Worm (Caenorhabditis elegans) whole organism, late embryonic: ENCODE measurements around the gene M6.11.

Source experiments
- C08G9.2 ChIP-seq: sonication (generic microtip); optimal IDR thresholded peaks from 2 replicates; lab custom pipeline; 2016; ENCODE audit warnings: mild to moderate bottlenecking, missing genetic modification characterization, moderate library complexity, missing compliant biosample characterization
- C38D4.7 ChIP-seq: fragments of 200-800 bp; sonication (Bioruptor generic); optimal IDR thresholded peaks from 2 replicates; lab custom pipeline; 2018; ENCODE audit warnings: mild to moderate bottlenecking, missing genetic modification characterization, moderate library complexity, missing compliant biosample characterization
- F13H6.1 ChIP-seq: sonication (generic microtip); optimal IDR thresholded peaks from 2 replicates; lab custom pipeline; 2016; ENCODE audit warnings: missing genetic modification characterization, missing compliant biosample characterization
- K09A11.1 ChIP-seq: sonication (generic microtip); optimal IDR thresholded peaks from 2 replicates; lab custom pipeline; 2017; ENCODE audit warnings: antibody characterized with exemption, mild to moderate bottlenecking, missing genetic modification characterization, missing compliant biosample characterization; ENCODE audit not compliant: insufficient read depth
- ahr-1 ChIP-seq: sonication (generic microtip); optimal IDR thresholded peaks from 2 replicates; lab custom pipeline; 2016; ENCODE audit warnings: missing genetic modification characterization, missing compliant biosample characterization
- ama-1 ChIP-seq: fragments of 150-350 bp; optimal IDR thresholded peaks from 2 replicates; lab custom pipeline; 2014
- ceh-14 ChIP-seq: sonication (generic microtip); optimal IDR thresholded peaks from 2 replicates; lab custom pipeline; 2016; ENCODE audit warnings: missing genotype, missing genetic modification characterization, missing compliant biosample characterization
- ceh-19 ChIP-seq: fragments of 200-800 bp; sonication (Bioruptor generic); optimal IDR thresholded peaks from 2 replicates; lab custom pipeline; 2018; ENCODE audit warnings: mild to moderate bottlenecking, missing genetic modification characterization, missing compliant biosample characterization
- ceh-2 ChIP-seq: sonication (generic microtip); optimal IDR thresholded peaks from 2 replicates; lab custom pipeline; 2016; ENCODE audit warnings: missing genotype, missing genetic modification characterization, missing compliant biosample characterization
- ceh-30 ChIP-seq: fragments of 150-350 bp; optimal IDR thresholded peaks from 2 replicates; lab custom pipeline; 2014; ENCODE audit warnings: missing biosample characterization, missing genetic modification characterization
- ceh-31 ChIP-seq: sonication (generic microtip); optimal IDR thresholded peaks from 2 replicates; lab custom pipeline; 2016; ENCODE audit warnings: missing genetic modification characterization, missing compliant biosample characterization
- ceh-34 ChIP-seq: sonication (generic microtip); optimal IDR thresholded peaks from 2 replicates; lab custom pipeline; 2016; ENCODE audit warnings: mild to moderate bottlenecking, missing genetic modification characterization, missing compliant biosample characterization
- ceh-45 ChIP-seq: fragments of 200-800 bp; sonication (Bioruptor generic); IDR thresholded peaks from 2 replicates; pipeline ENCODE4 v1.3.6; 2022; ENCODE audit warnings: missing genetic modification reagents, missing genetic modification characterization, missing compliant biosample characterization
- ceh-48 ChIP-seq: sonication (generic microtip); optimal IDR thresholded peaks from 2 replicates; lab custom pipeline; 2016; ENCODE audit warnings: missing genetic modification characterization, inconsistent platforms, missing compliant biosample characterization
- che-1 ChIP-seq: sonication (generic microtip); optimal IDR thresholded peaks from 2 replicates; lab custom pipeline; 2016; ENCODE audit warnings: mild to moderate bottlenecking, missing genetic modification characterization, missing compliant biosample characterization
- dve-1 ChIP-seq: sonication (generic microtip); optimal IDR thresholded peaks from 2 replicates; lab custom pipeline; 2017; ENCODE audit warnings: antibody characterized with exemption, mild to moderate bottlenecking, missing genetic modification characterization, missing compliant biosample characterization
- elt-2 ChIP-seq: sonication (generic microtip); optimal IDR thresholded peaks from 2 replicates; lab custom pipeline; 2016; ENCODE audit warnings: missing genetic modification reagents, missing genetic modification characterization, missing compliant biosample characterization
- elt-4 ChIP-seq: sonication (generic microtip); optimal IDR thresholded peaks from 2 replicates; lab custom pipeline; 2016; ENCODE audit warnings: missing genetic modification characterization, missing compliant biosample characterization
- ets-4 ChIP-seq: sonication (generic microtip); optimal IDR thresholded peaks from 2 replicates; lab custom pipeline; 2016; ENCODE audit warnings: missing genetic modification characterization, missing compliant biosample characterization
- fax-1 ChIP-seq: sonication (generic microtip); optimal IDR thresholded peaks from 2 replicates; lab custom pipeline; 2016; ENCODE audit warnings: missing genotype, missing genetic modification characterization, missing compliant biosample characterization
- hlh-13 ChIP-seq: fragments of 200-800 bp; sonication (Bioruptor generic); optimal IDR thresholded peaks from 2 replicates; lab custom pipeline; 2018; ENCODE audit warnings: mild to moderate bottlenecking, missing genetic modification characterization, missing compliant biosample characterization
- hlh-30 ChIP-seq: sonication (generic microtip); optimal IDR thresholded peaks from 2 replicates; lab custom pipeline; 2017; ENCODE audit warnings: antibody characterized with exemption, missing genetic modification characterization, missing compliant biosample characterization; ENCODE audit not compliant: insufficient read depth
- hlh-6 ChIP-seq: sonication (generic microtip); optimal IDR thresholded peaks from 2 replicates; lab custom pipeline; 2016; ENCODE audit warnings: missing genotype, missing genetic modification characterization, missing compliant biosample characterization
- hlh-8 ChIP-seq: sonication (generic microtip); optimal IDR thresholded peaks from 2 replicates; lab custom pipeline; 2016; ENCODE audit warnings: missing genotype, missing genetic modification characterization, missing compliant biosample characterization
- lim-6 ChIP-seq: sonication (generic microtip); optimal IDR thresholded peaks from 2 replicates; lab custom pipeline; 2016; ENCODE audit warnings: missing genetic modification characterization, missing compliant biosample characterization
- lin-11 ChIP-seq: fragments of 200-800 bp; sonication (Bioruptor generic); optimal IDR thresholded peaks from 2 replicates; lab custom pipeline; 2018; ENCODE audit warnings: mild to moderate bottlenecking, missing genetic modification characterization, missing compliant biosample characterization
- madf-2 ChIP-seq: sonication (generic microtip); optimal IDR thresholded peaks from 2 replicates; lab custom pipeline; 2017; ENCODE audit warnings: missing genetic modification characterization, missing compliant biosample characterization
- mec-3 ChIP-seq: sonication (generic microtip); optimal IDR thresholded peaks from 2 replicates; lab custom pipeline; 2016; ENCODE audit warnings: borderline replicate concordance, missing genetic modification characterization, missing compliant biosample characterization
- npax-4 ChIP-seq: sonication (generic microtip); optimal IDR thresholded peaks from 2 replicates; lab custom pipeline; 2016; ENCODE audit warnings: missing genetic modification characterization, missing compliant biosample characterization
- odd-2 ChIP-seq: sonication (generic microtip); optimal IDR thresholded peaks from 2 replicates; lab custom pipeline; 2017; ENCODE audit warnings: antibody characterized with exemption, mild to moderate bottlenecking, missing genetic modification characterization, missing compliant biosample characterization
- pag-3 ChIP-seq: sonication (generic microtip); optimal IDR thresholded peaks from 2 replicates; lab custom pipeline; 2016; ENCODE audit warnings: missing compliant biosample characterization, missing genetic modification characterization, borderline replicate concordance
- pax-1 ChIP-seq: fragments of 150-350 bp; optimal IDR thresholded peaks from 2 replicates; lab custom pipeline; 2014; ENCODE audit warnings: missing biosample characterization, missing genetic modification characterization
- pros-1 ChIP-seq: fragments of 150-350 bp; optimal IDR thresholded peaks from 2 replicates; lab custom pipeline; 2014; ENCODE audit warnings: missing biosample characterization, missing genetic modification reagents, missing genetic modification characterization
- ref-2 ChIP-seq: sonication (generic microtip); optimal IDR thresholded peaks from 2 replicates; lab custom pipeline; 2016; ENCODE audit warnings: missing genetic modification characterization, missing compliant biosample characterization
- sox-4 ChIP-seq: sonication (generic microtip); optimal IDR thresholded peaks from 2 replicates; lab custom pipeline; 2017; ENCODE audit warnings: mild to moderate bottlenecking, missing genetic modification characterization, inconsistent platforms, missing compliant biosample characterization
- tbx-2 ChIP-seq: sonication (generic microtip); optimal IDR thresholded peaks from 2 replicates; lab custom pipeline; 2016; ENCODE audit warnings: missing genetic modification characterization, missing compliant biosample characterization
- tbx-7 ChIP-seq: sonication (generic microtip); optimal IDR thresholded peaks from 2 replicates; lab custom pipeline; 2016; ENCODE audit warnings: missing genotype, missing genetic modification characterization, missing compliant biosample characterization
- unc-42 ChIP-seq: sonication (generic microtip); optimal IDR thresholded peaks from 2 replicates; lab custom pipeline; 2016; ENCODE audit warnings: missing genotype, missing genetic modification characterization, missing compliant biosample characterization
- unc-55 ChIP-seq: sonication (generic microtip); optimal IDR thresholded peaks from 2 replicates; lab custom pipeline; 2017; ENCODE audit warnings: missing biosample characterization, missing genetic modification reagents, missing genetic modification characterization
- unc-86 ChIP-seq: sonication (generic microtip); optimal IDR thresholded peaks from 2 replicates; lab custom pipeline; 2016; ENCODE audit warnings: missing genetic modification characterization, missing compliant biosample characterization

The M6.11 gene

ce11 chrX:661727-662330 lies 20.5 kb upstream of the M6.11 start, which contains the start of gene rund-1:
Gene rund-1, minus strand, starts transcription at chrX:661777.
- TF ChIP-seq pag-3, result no peak
- no peak for TF ChIP-seq che-1 (tag; lab: Kevin White, UChicago)
- peak; percentile 62 for TF ChIP-seq ceh-48 (tag; lab: Kevin White, UChicago)
- peak; percentile 48 for TF ChIP-seq unc-42 (tag; lab: Kevin White, UChicago)
- no peak for TF ChIP-seq F13H6.1
- TF ChIP-seq ceh-31 (tag; lab: Kevin White, UChicago), result peak; percentile 34
- TF ChIP-seq ceh-45 (GFP tag; lab: Robert Waterston, UW), result no peak

ce11 chrX:655884-656283 lies 14.5 kb upstream of the M6.11 start, which contains the start of gene lpr-7:
Gene lpr-7, plus strand, starts transcription at chrX:656184.
- TF ChIP-seq ets-4 (tag; lab: Kevin White, UChicago) (no peak), ceh-30 (tag; lab: Kevin White, UChicago) (no peak), tbx-7 (tag; lab: Kevin White, UChicago) (no peak), npax-4 (tag; lab: Kevin White, UChicago) (no peak)
- TF ChIP-seq, all 69 proteins: peak for 0

ce11 chrX:654804-655203 lies 13.5 kb upstream of the M6.11 start, which contains the start of gene ifc-2:
Gene ifc-2, minus strand, starts transcription at chrX:654904.
- no peak for TF ChIP-seq odd-2 (tag; lab: Kevin White, UChicago)
- no peak for TF ChIP-seq ceh-31 (tag; lab: Kevin White, UChicago)
- no peak for TF ChIP-seq ceh-48 (tag; lab: Kevin White, UChicago)
- no peak for TF ChIP-seq C08G9.2
- TF ChIP-seq ceh-14 (tag; lab: Kevin White, UChicago), result no peak
- no peak for TF ChIP-seq pag-3
- TF ChIP-seq elt-2 (tag; lab: Kevin White, UChicago), result no peak
- no peak for TF ChIP-seq mec-3 (tag; lab: Kevin White, UChicago)
- TF ChIP-seq hlh-13, result no peak
- no peak for TF ChIP-seq pros-1 (tag; lab: Kevin White, UChicago)
- TF ChIP-seq dve-1 (tag; lab: Kevin White, UChicago), result no peak
- no peak for TF ChIP-seq pax-1 (tag; lab: Kevin White, UChicago)
- no peak for TF ChIP-seq che-1 (tag; lab: Kevin White, UChicago)
- no peak for TF ChIP-seq fax-1 (tag; lab: Kevin White, UChicago)
- TF ChIP-seq unc-55, result no peak
- TF ChIP-seq hlh-30 (tag; lab: Kevin White, UChicago), result no peak
- no peak for TF ChIP-seq tbx-2 (tag; lab: Kevin White, UChicago)

ce11 chrX:651616-652015 lies 10.3 kb upstream of the M6.11 start:
- TF ChIP-seq unc-86 (tag; lab: Kevin White, UChicago), result no peak
- TF ChIP-seq ceh-48 (tag; lab: Kevin White, UChicago), result no peak
- no peak for TF ChIP-seq fax-1 (tag; lab: Kevin White, UChicago)
- TF ChIP-seq elt-4 (tag; lab: Kevin White, UChicago), result no peak
- TF ChIP-seq lim-6 (tag; lab: Kevin White, UChicago), result no peak
- no peak for TF ChIP-seq ceh-19 (GFP tag; lab: Kevin White, UChicago)
- no peak for TF ChIP-seq C38D4.7 (GFP tag; lab: Kevin White, UChicago)
- no peak for TF ChIP-seq ets-4 (tag; lab: Kevin White, UChicago)
- no peak for TF ChIP-seq mec-3 (tag; lab: Kevin White, UChicago)
- TF ChIP-seq tbx-2 (tag; lab: Kevin White, UChicago), result no peak
- TF ChIP-seq ceh-34 (tag; lab: Kevin White, UChicago), result no peak
- TF ChIP-seq madf-2, result no peak
- TF ChIP-seq ama-1 (lab: Kevin White, UChicago), result no peak
- no peak for TF ChIP-seq hlh-30 (tag; lab: Kevin White, UChicago)
- TF ChIP-seq, all 69 proteins: peak for 0

ce11 chrX:646493-646892 lies 5.2 kb upstream of the M6.11 start:
- TF ChIP-seq sox-4 (tag; lab: Kevin White, UChicago), result no peak
- no peak for TF ChIP-seq odd-2 (tag; lab: Kevin White, UChicago)
- TF ChIP-seq ahr-1, result no peak
- no peak for TF ChIP-seq lin-11 (tag; lab: Kevin White, UChicago)
- TF ChIP-seq ref-2 (tag; lab: Kevin White, UChicago), result no peak
- no peak for TF ChIP-seq pros-1 (tag; lab: Kevin White, UChicago)
- TF ChIP-seq ceh-30 (tag; lab: Kevin White, UChicago), result no peak
- TF ChIP-seq hlh-6 (tag; lab: Kevin White, UChicago), result no peak
- no peak for TF ChIP-seq K09A11.1 (tag; lab: Kevin White, UChicago)
- no peak for TF ChIP-seq ceh-48 (tag; lab: Kevin White, UChicago)
- TF ChIP-seq tbx-2 (tag; lab: Kevin White, UChicago), result no peak
- TF ChIP-seq hlh-8 (tag; lab: Kevin White, UChicago), result no peak
- TF ChIP-seq ceh-2 (tag; lab: Kevin White, UChicago), result no peak
